Comparison of ENCODE assay signal across 1 worm cellular context in genomic region chrV:11075209-11076027, ce11.
TF ChIP-seq lines count a peak whose summit lies in the region.

No protein-coding gene starts in this region.

TF ChIP-seq in whole organism, L1 larva, 84 proteins besides CTCF, POLR2A, EP300 and RAD21 (continued from another document):
- TF ChIP-seq lsy-2 (tag; optimal IDR thresholded peaks at IDR 0.05; lab: Kevin White, UChicago) (no peak), nhr-19 (GFP tag; conservative IDR thresholded peaks at IDR 0.05; lab: Robert Waterston, UW) (no peak; the same call in 1 of the 2 replicates), sup-37 (GFP tag; optimal IDR thresholded peaks at IDR 0.05; lab: Kevin White, UChicago) (no peak), unc-130 (tag; optimal IDR thresholded peaks at IDR 0.05; lab: Kevin White, UChicago) (no peak), nhr-47 (tag; optimal IDR thresholded peaks at IDR 0.05; lab: Kevin White, UChicago) (no peak), snpc-4 (tag; optimal IDR thresholded peaks at IDR 0.05; lab: Kevin White, UChicago) (peak; percentile 13), ets-5 (GFP tag; IDR thresholded peaks at IDR 0.05; lab: Robert Waterston, UW) (no peak), snu-23 (GFP tag; optimal IDR thresholded peaks at IDR 0.05; lab: Kevin White, UChicago) (peak; percentile 45), rnt-1 (tag; optimal IDR thresholded peaks at IDR 0.05; lab: Kevin White, UChicago) (peak; percentile 22), elt-3 (tag; optimal IDR thresholded peaks at IDR 0.05; lab: Kevin White, UChicago) (no peak), blmp-1 (tag; optimal IDR thresholded peaks at IDR 0.05; lab: Kevin White, UChicago) (peak; percentile 35), ceh-82 (tag; optimal IDR thresholded peaks at IDR 0.05; lab: Kevin White, UChicago) (peak in 1 of 3 experiments; percentile 42), nhr-77 (tag; optimal IDR thresholded peaks at IDR 0.05; lab: Kevin White, UChicago) (no peak), nhr-84 (tag; optimal IDR thresholded peaks at IDR 0.05; lab: Kevin White, UChicago) (no peak), ceh-63 (GFP tag; optimal IDR thresholded peaks at IDR 0.05; lab: Kevin White, UChicago) (no peak), pqm-1 (tag; optimal IDR thresholded peaks at IDR 0.05; lab: Kevin White, UChicago) (no peak), zip-4 (GFP tag; optimal IDR thresholded peaks at IDR 0.05; lab: Kevin White, UChicago) (peak; percentile 19), zag-1 (tag; optimal IDR thresholded peaks at IDR 0.05; lab: Kevin White, UChicago) (no peak), elt-2 (tag; optimal IDR thresholded peaks at IDR 0.05; lab: Kevin White, UChicago) (no peak), alr-1 (tag; optimal IDR thresholded peaks at IDR 0.05; lab: Kevin White, UChicago; ENCODE audit: borderline replicate concordance) (no peak), dpl-1 (GFP tag; optimal IDR thresholded peaks at IDR 0.05; lab: Kevin White, UChicago) (peak in 2 of 3 experiments; percentile 5 to 31), F16B12.6 (tag; optimal IDR thresholded peaks at IDR 0.05; lab: Kevin White, UChicago) (no peak), C16A3.4 (tag; optimal IDR thresholded peaks at IDR 0.05; lab: Kevin White, UChicago) (no peak), xbp-1 (tag; optimal IDR thresholded peaks at IDR 0.05; lab: Kevin White, UChicago) (no peak), ama-1 (optimal IDR thresholded peaks at IDR 0.05; lab: Kevin White, UChicago) (no peak), ztf-4 (tag; optimal IDR thresholded peaks at IDR 0.05; lab: Kevin White, UChicago) (no peak), swsn-7 (tag; optimal IDR thresholded peaks at IDR 0.05; lab: Kevin White, UChicago) (peak; percentile 26), lir-3 (tag; optimal IDR thresholded peaks at IDR 0.05; lab: Kevin White, UChicago; ENCODE audit: poor library complexity) (no peak), nhr-20 (tag; optimal IDR thresholded peaks at IDR 0.05; lab: Kevin White, UChicago) (no peak), tbx-2 (tag; optimal IDR thresholded peaks at IDR 0.05; lab: Kevin White, UChicago) (no peak), unc-62 (GFP tag; optimal IDR thresholded peaks at IDR 0.05; lab: Kevin White, UChicago) (no peak), unc-98 (GFP tag; IDR thresholded peaks at IDR 0.05; lab: Robert Waterston, UW) (no peak), lin-13 (GFP tag; optimal IDR thresholded peaks at IDR 0.05; lab: Kevin White, UChicago) (peak; percentile 1), fkh-10 (GFP tag; optimal IDR thresholded peaks at IDR 0.05; lab: Kevin White, UChicago) (no peak), pag-3 (tag; optimal IDR thresholded peaks at IDR 0.05; lab: Kevin White, UChicago; ENCODE audit: borderline replicate concordance, insufficient read depth) (no peak), sptf-1 (tag; optimal IDR thresholded peaks at IDR 0.05; lab: Kevin White, UChicago) (no peak), efl-3 (GFP tag; optimal IDR thresholded peaks at IDR 0.05; lab: Kevin White, UChicago) (no peak), nhr-90 (tag; optimal IDR thresholded peaks at IDR 0.05; lab: Kevin White, UChicago; ENCODE audit: poor library complexity) (no peak), mdl-1 (tag; optimal IDR thresholded peaks at IDR 0.05; lab: Kevin White, UChicago) (peak in 1 of 2 experiments; percentile 51), mef-2 (tag; optimal IDR thresholded peaks at IDR 0.05; lab: Kevin White, UChicago) (no peak), Y116A8C.19 (tag; optimal IDR thresholded peaks at IDR 0.05; lab: Kevin White, UChicago; ENCODE audit: borderline replicate concordance) (no peak), ceh-8 (GFP tag; optimal IDR thresholded peaks at IDR 0.05; lab: Kevin White, UChicago) (no peak), ztf-11 (tag; optimal IDR thresholded peaks at IDR 0.05; lab: Kevin White, UChicago) (no peak), hlh-4 (tag; optimal IDR thresholded peaks at IDR 0.05; lab: Kevin White, UChicago) (no peak), irx-1 (tag; optimal IDR thresholded peaks at IDR 0.05; lab: Kevin White, UChicago) (no peak), nhr-71 (tag; optimal IDR thresholded peaks at IDR 0.05; lab: Kevin White, UChicago) (peak; percentile 3), grh-1 (GFP tag; IDR thresholded peaks at IDR 0.05; lab: Robert Waterston, UW) (peak; percentile 36; the same call in 1 of the 2 replicates), sox-4 (tag; optimal IDR thresholded peaks at IDR 0.05; lab: Kevin White, UChicago) (no peak), lin-39 (tag; optimal IDR thresholded peaks at IDR 0.05; lab: Kevin White, UChicago) (no peak), mab-9 (GFP tag; IDR thresholded peaks at IDR 0.05; lab: Robert Waterston, UW) (no peak), nhr-11 (tag; optimal IDR thresholded peaks at IDR 0.05; lab: Kevin White, UChicago) (no peak), fos-1 (tag; optimal IDR thresholded peaks at IDR 0.05; lab: Kevin White, UChicago) (no peak)
